Fruit fly (Drosophila melanogaster) whole organism, pupa: ENCODE results near the gene CG8289.

ENCODE experiments used
- CG17806 ChIP-seq: fragments of 200-800 bp; sonication (Bioruptor generic); optimal IDR thresholded peaks from 2 replicates; lab custom pipeline; 2018; ENCODE audit warnings: missing biosample characterization, mild to moderate bottlenecking, missing genetic modification characterization, moderate library complexity
- CG4496 ChIP-seq: fragments of 200-800 bp; sonication (Bioruptor generic); IDR thresholded peaks from 3 replicates; pipeline ENCODE4 v1.3.6; 2022; ENCODE audit warnings: missing biosample characterization, missing genetic modification characterization
- CG8301 ChIP-seq: fragments of 200-800 bp; sonication (Bioruptor generic); optimal IDR thresholded peaks from 2 replicates; lab custom pipeline; 2018; ENCODE audit warnings: missing biosample characterization, mild to moderate bottlenecking, missing genetic modification characterization
- CG9948 ChIP-seq: fragments of 200-800 bp; sonication (Bioruptor generic); optimal IDR thresholded peaks from 2 replicates; lab custom pipeline; 2018; ENCODE audit warnings: missing biosample characterization, mild to moderate bottlenecking, missing genetic modification characterization, moderate library complexity
- Pif1B ChIP-seq: fragments of 200-800 bp; sonication (Bioruptor generic); optimal IDR thresholded peaks from 3 replicates; lab custom pipeline; 2016; ENCODE audit warnings: missing biosample characterization, missing genetic modification characterization
- fd96Ca ChIP-seq: fragments of 200-800 bp; sonication (Bioruptor generic); IDR thresholded peaks from 3 replicates; pipeline ENCODE4 v1.3.6; 2022; ENCODE audit warnings: missing biosample characterization, missing genetic modification characterization

DNA sequence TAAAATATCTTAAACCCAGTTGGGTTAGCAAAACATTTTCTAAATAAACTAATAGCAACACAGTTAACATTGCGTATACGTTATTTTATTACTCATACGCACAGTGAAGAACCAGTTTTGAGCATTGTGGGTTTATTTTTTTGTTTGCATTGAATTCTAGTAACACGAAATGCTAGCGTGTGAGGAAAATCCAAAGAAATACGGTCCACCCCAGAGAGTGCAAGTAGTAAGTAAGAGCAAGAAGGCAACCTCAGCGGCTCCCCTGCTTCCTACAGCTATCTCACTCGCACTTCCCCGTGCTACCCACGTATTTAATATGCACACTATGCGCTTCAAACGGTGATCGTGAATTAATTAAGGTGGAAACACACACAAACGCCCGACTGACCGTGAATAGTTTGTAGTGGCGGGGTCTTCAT lies 10.9 kb downstream of the CG8289 start:
- TF ChIP-seq fd96Ca (peak; percentile 92), CG9948 (tag; lab: Kevin White, UChicago) (peak; percentile 72), CG17806 (tag; lab: Kevin White, UChicago) (peak; percentile 77), Pif1B (GFP tag; lab: Kevin White, UChicago) (peak; percentile 91), CG4496 (GFP tag; lab: Robert Waterston, UW) (peak; percentile 91), CG8301 (tag; lab: Kevin White, UChicago) (peak; percentile 90)
